Fruit fly (Drosophila melanogaster) whole organism, embryonic: ENCODE results near the gene Ac3.
A peak's percentile ranks its signal among the peaks of the same experiment; 100 is the strongest.

Experiments
- Atf6 ChIP-seq: fragments of 200-800 bp; sonication (Bioruptor generic); IDR thresholded peaks from 2 replicates; pipeline ENCODE4 v1.3.6; 2022; ENCODE audit warnings: missing biosample characterization, missing genetic modification characterization
- Awh ChIP-seq: fragments of 200-800 bp; sonication (Bioruptor generic); IDR thresholded peaks from 2 replicates; pipeline ENCODE4, ENCODE4 v1.3.6; 2022; ENCODE audit warnings: missing biosample characterization, missing genetic modification characterization
- Bteb2 ChIP-seq: fragments of 200-800 bp; sonication (Bioruptor generic); optimal IDR thresholded peaks from 2 replicates; lab custom pipeline; 2016; ENCODE audit warnings: missing biosample characterization, missing genetic modification characterization
- CG10267 ChIP-seq: fragments of 200-800 bp; sonication (Bioruptor generic); optimal IDR thresholded peaks from 2 replicates; lab custom pipeline; 2018; ENCODE audit warnings: missing biosample characterization, mild to moderate bottlenecking, missing genetic modification characterization, moderate library complexity
- CG10979 ChIP-seq: fragments of 200-800 bp; sonication (Bioruptor generic); optimal IDR thresholded peaks from 2 replicates; lab custom pipeline; 2018; ENCODE audit warnings: missing biosample characterization, mild to moderate bottlenecking, missing genetic modification characterization, moderate library complexity
- CG1233 ChIP-seq: fragments of 200-800 bp; sonication (Bioruptor generic); optimal IDR thresholded peaks from 4 replicates; lab custom pipeline; 2018; ENCODE audit warnings: missing biosample characterization, mild to moderate bottlenecking, missing genetic modification characterization
- CG12659 ChIP-seq: fragments of 200-800 bp; sonication (Bioruptor generic); optimal IDR thresholded peaks from 3 replicates; lab custom pipeline; 2017; ENCODE audit warnings: mild to moderate bottlenecking, missing biosample characterization, missing genetic modification reagents, missing genetic modification characterization
- CG13624 ChIP-seq: fragments of 200-800 bp; sonication (Bioruptor generic); optimal IDR thresholded peaks from 2 replicates; lab custom pipeline; 2016; ENCODE audit warnings: missing biosample characterization, missing genetic modification characterization
- CG15011 ChIP-seq: fragments of 200-800 bp; sonication (Bioruptor generic); optimal IDR thresholded peaks from 3 replicates; lab custom pipeline; 2018; ENCODE audit warnings: missing biosample characterization, mild to moderate bottlenecking, missing genetic modification characterization
- CG1529 ChIP-seq: fragments of 200-800 bp; sonication (Bioruptor generic); optimal IDR thresholded peaks from 3 replicates; lab custom pipeline; 2018; ENCODE audit warnings: missing biosample characterization, missing genetic modification characterization
- CG15514 ChIP-seq: fragments of 200-800 bp; sonication (Bioruptor generic); optimal IDR thresholded peaks from 3 replicates; lab custom pipeline; 2017; ENCODE audit warnings: missing biosample characterization, missing genetic modification characterization, mild to moderate bottlenecking, moderate library complexity, missing genetic modification reagents
- CG16779 ChIP-seq: fragments of 200-800 bp; sonication (Bioruptor generic); IDR thresholded peaks from 2 replicates; pipeline ENCODE4 v1.3.6; 2022; ENCODE audit warnings: missing biosample characterization, missing genetic modification characterization
- CG16815 ChIP-seq: fragments of 200-800 bp; sonication (Bioruptor generic); optimal IDR thresholded peaks from 3 replicates; lab custom pipeline; 2017; ENCODE audit warnings: missing biosample characterization, mild to moderate bottlenecking, missing genetic modification characterization
- CG17829 ChIP-seq: fragments of 200-800 bp; optimal IDR thresholded peaks from 2 replicates; lab custom pipeline; 2019; ENCODE audit warnings: missing biosample characterization, mild to moderate bottlenecking, missing genetic modification characterization, moderate library complexity
- CG33213 ChIP-seq: fragments of 200-800 bp; sonication (Bioruptor generic); optimal IDR thresholded peaks from 3 replicates; lab custom pipeline; 2016; ENCODE audit warnings: missing biosample characterization, missing genetic modification characterization
- CG34224 ChIP-seq: fragments of 200-800 bp; sonication (Bioruptor generic); IDR thresholded peaks from 3 replicates; pipeline ENCODE4 v1.3.6; 2022; ENCODE audit warnings: missing biosample characterization, missing genetic modification characterization; ENCODE audit not compliant: partially characterized antibody
- CG3726 ChIP-seq: fragments of 200-800 bp; sonication (Bioruptor generic); IDR thresholded peaks from 3 replicates; pipeline ENCODE4, ENCODE4 v1.3.6; 2022; ENCODE audit warnings: missing biosample characterization, missing genetic modification characterization
- CG4328 ChIP-seq: fragments of 200-800 bp; sonication (Bioruptor generic); optimal IDR thresholded peaks from 3 replicates; lab custom pipeline; 2017; ENCODE audit warnings: missing biosample characterization, missing genetic modification reagents, missing genetic modification characterization
- CG5180 ChIP-seq: fragments of 200-800 bp; sonication (Bioruptor generic); optimal IDR thresholded peaks from 3 replicates; lab custom pipeline; 2017; ENCODE audit warnings: missing biosample characterization, missing genetic modification characterization, mild to moderate bottlenecking, moderate library complexity, missing genetic modification reagents
- CG6254 ChIP-seq: fragments of 200-800 bp; sonication (Bioruptor generic); optimal IDR thresholded peaks from 3 replicates; lab custom pipeline; 2017; ENCODE audit warnings: mild to moderate bottlenecking, missing biosample characterization, missing genetic modification reagents, missing genetic modification characterization
- CG6272 ChIP-seq: fragments of 200-800 bp; sonication (Bioruptor generic); IDR thresholded peaks from 2 replicates; pipeline ENCODE4 v1.3.6; 2022; ENCODE audit warnings: missing biosample characterization, missing genetic modification characterization
- CG6654 ChIP-seq: fragments of 200-800 bp; sonication (Bioruptor generic); optimal IDR thresholded peaks from 2 replicates; lab custom pipeline; 2017; ENCODE audit warnings: missing biosample characterization, mild to moderate bottlenecking, missing genetic modification characterization
- CG7786 ChIP-seq: fragments of 200-800 bp; sonication (Bioruptor generic); optimal IDR thresholded peaks from 2 replicates; lab custom pipeline; 2016; ENCODE audit warnings: missing biosample characterization, missing genetic modification characterization
- CG8388 ChIP-seq: fragments of 200-800 bp; sonication (Bioruptor generic); optimal IDR thresholded peaks from 2 replicates; lab custom pipeline; 2019; ENCODE audit warnings: missing biosample characterization, mild to moderate bottlenecking, missing genetic modification characterization, moderate library complexity
- CG9437 ChIP-seq: fragments of 200-800 bp; sonication (Bioruptor generic); optimal IDR thresholded peaks from 2 replicates; lab custom pipeline; 2018; ENCODE audit warnings: missing biosample characterization, mild to moderate bottlenecking, missing genetic modification characterization
- CG9727 ChIP-seq: fragments of 200-800 bp; sonication (Bioruptor generic); optimal IDR thresholded peaks from 3 replicates; lab custom pipeline; 2017; ENCODE audit warnings: missing biosample characterization, mild to moderate bottlenecking, missing genetic modification characterization
- CG9817 ChIP-seq: fragments of 200-800 bp; sonication (Bioruptor generic); optimal IDR thresholded peaks from 2 replicates; lab custom pipeline; 2018; ENCODE audit warnings: missing biosample characterization, mild to moderate bottlenecking, missing genetic modification characterization, moderate library complexity
- CkIIα-i1 ChIP-seq: fragments of 200-800 bp; sonication (Bioruptor generic); IDR thresholded peaks from 2 replicates; pipeline ENCODE4 v1.3.6; 2022; ENCODE audit warnings: missing biosample characterization, missing genetic modification characterization
- CoRest ChIP-seq: fragments of 200-800 bp; sonication (Bioruptor generic); optimal IDR thresholded peaks from 3 replicates; lab custom pipeline; 2018; ENCODE audit warnings: missing biosample characterization, mild to moderate bottlenecking, missing genetic modification characterization, moderate library complexity
- D19A ChIP-seq: fragments of 200-800 bp; optimal IDR thresholded peaks from 3 replicates; lab custom pipeline; 2019; ENCODE audit warnings: missing biosample characterization, mild to moderate bottlenecking, missing genetic modification characterization, moderate library complexity
- Dfd ChIP-seq, 2 experiments: fragments of >200 bp; optimal IDR thresholded peaks; 2 replicates each; lab custom pipeline; 2017; ENCODE audit warnings: missing biosample characterization in 2 of 2, missing genetic modification characterization in 2 of 2
- Doc3 ChIP-seq: fragments of 200-800 bp; sonication (Bioruptor generic); IDR thresholded peaks from 3 replicates; pipeline ENCODE4 v1.3.6; 2022; ENCODE audit warnings: missing biosample characterization, missing genetic modification characterization; ENCODE audit not compliant: partially characterized antibody
- H15 ChIP-seq: fragments of 200-800 bp; sonication (Bioruptor generic); IDR thresholded peaks from 3 replicates; pipeline ENCODE4 v1.3.6; 2022; ENCODE audit warnings: missing biosample characterization, missing genetic modification characterization
- HHEX ChIP-seq: fragments of 200-800 bp; sonication (Bioruptor generic); optimal IDR thresholded peaks from 3 replicates; lab custom pipeline; 2017; ENCODE audit warnings: missing biosample characterization, mild to moderate bottlenecking, missing genetic modification characterization, missing genetic modification reagents
- Hand ChIP-seq: fragments of 200-800 bp; sonication (Bioruptor generic); optimal IDR thresholded peaks from 2 replicates; lab custom pipeline; 2017; ENCODE audit warnings: mild to moderate bottlenecking, missing biosample characterization, missing genetic modification reagents, missing genetic modification characterization
- Jarid2 ChIP-seq: fragments of 200-800 bp; sonication (Bioruptor generic); optimal IDR thresholded peaks from 3 replicates; lab custom pipeline; 2017; ENCODE audit warnings: mild to moderate bottlenecking, missing biosample characterization, missing genetic modification reagents, missing genetic modification characterization
- PHDP ChIP-seq: fragments of 200-800 bp; sonication (Bioruptor generic); optimal IDR thresholded peaks from 3 replicates; lab custom pipeline; 2018; ENCODE audit warnings: missing biosample characterization, mild to moderate bottlenecking, missing genetic modification characterization, moderate library complexity
- cato ChIP-seq: fragments of 200-800 bp; sonication (Bioruptor generic); optimal IDR thresholded peaks from 2 replicates; lab custom pipeline; 2016; ENCODE audit warnings: missing biosample characterization, missing genetic modification characterization, borderline replicate concordance
- corto ChIP-seq: fragments of 200-800 bp; sonication (Bioruptor generic); optimal IDR thresholded peaks from 2 replicates; lab custom pipeline; 2016; ENCODE audit warnings: missing biosample characterization, mild to moderate bottlenecking, missing genetic modification characterization, moderate library complexity
- crol ChIP-seq: fragments of 200-800 bp; sonication (Bioruptor generic); IDR thresholded peaks from 2 replicates; pipeline ENCODE4 v1.3.6; 2022; ENCODE audit warnings: missing biosample characterization, missing genetic modification characterization
- gsb-n ChIP-seq: fragments of 200-800 bp; sonication (Bioruptor generic); optimal IDR thresholded peaks from 3 replicates; lab custom pipeline; 2018; ENCODE audit warnings: missing biosample characterization, mild to moderate bottlenecking, missing genetic modification characterization
- ham ChIP-seq: fragments of 200-800 bp; sonication (Bioruptor generic); IDR thresholded peaks from 2 replicates; pipeline ENCODE4 v1.3.6; 2022; ENCODE audit warnings: missing biosample characterization, missing genetic modification characterization
- ken ChIP-seq: fragments of 200-800 bp; sonication (Bioruptor generic); IDR thresholded peaks from 3 replicates; pipeline ENCODE4 v1.3.6; 2022; ENCODE audit warnings: missing biosample characterization, missing genetic modification characterization
- knrl ChIP-seq: fragments of 200-800 bp; sonication (Bioruptor generic); IDR thresholded peaks from 3 replicates; pipeline ENCODE4 v1.3.6; 2022; ENCODE audit warnings: missing biosample characterization, missing genetic modification characterization; ENCODE audit not compliant: partially characterized antibody
- otp ChIP-seq: fragments of 200-800 bp; sonication (Bioruptor generic); IDR thresholded peaks from 3 replicates; pipeline ENCODE4, ENCODE4 v1.3.6; 2022; ENCODE audit warnings: missing biosample characterization, missing genetic modification characterization
- salm ChIP-seq: fragments of 200-800 bp; sonication (Bioruptor generic); optimal IDR thresholded peaks from 2 replicates; lab custom pipeline; 2018; ENCODE audit warnings: missing biosample characterization, mild to moderate bottlenecking, missing genetic modification characterization
- schlank ChIP-seq: fragments of 200-800 bp; sonication (Bioruptor generic); optimal IDR thresholded peaks from 2 replicates; lab custom pipeline; 2018; ENCODE audit warnings: missing biosample characterization, mild to moderate bottlenecking, missing genetic modification characterization
- sim ChIP-seq: fragments of 200-800 bp; sonication (Bioruptor generic); IDR thresholded peaks from 2 replicates; pipeline ENCODE4 v1.3.6; 2022; ENCODE audit warnings: missing biosample characterization, missing genetic modification characterization
- sob ChIP-seq: fragments of 200-800 bp; sonication (Bioruptor generic); IDR thresholded peaks from 2 replicates; pipeline ENCODE4 v1.3.6; 2022; ENCODE audit warnings: missing biosample characterization, missing genetic modification characterization
- tgo ChIP-seq: fragments of 200-800 bp; sonication (Bioruptor generic); IDR thresholded peaks from 3 replicates; pipeline ENCODE4 v1.3.6; 2022; ENCODE audit warnings: missing biosample characterization, missing genetic modification characterization

Ac3 gene

DNA sequence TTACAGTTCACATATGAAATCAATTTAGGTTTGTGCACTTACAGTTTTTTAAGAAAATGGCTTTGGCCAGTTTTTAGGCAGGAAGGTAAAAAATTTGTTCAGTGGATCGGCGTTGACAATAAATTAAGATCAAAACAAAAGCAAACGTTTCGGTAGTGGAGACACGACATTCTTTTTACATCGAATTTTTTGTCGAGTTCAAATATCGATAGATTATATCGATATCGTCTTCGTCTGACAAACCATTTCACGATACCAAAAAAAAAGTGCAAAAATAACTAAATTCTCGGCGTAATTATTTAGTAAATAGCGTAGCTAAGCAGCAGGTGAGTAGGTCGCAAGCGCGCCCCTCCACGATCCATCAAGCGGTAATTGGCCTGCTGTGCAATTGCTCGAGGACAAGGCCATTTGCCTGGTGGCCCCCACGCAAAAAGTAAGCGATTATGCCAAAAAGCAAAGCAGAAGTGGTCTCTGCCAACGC is 26.2 kb downstream of the Ac3 start, which contains the start of gene Cul2 (continued):
- no peak for TF ChIP-seq CkIIα-i1 (GFP tag; lab: Robert Waterston, UW)
- no peak for TF ChIP-seq CG15514 (GFP tag; lab: Kevin White, UChicago)
- TF ChIP-seq otp (GFP tag; lab: Robert Waterston, UW) = no peak
- TF ChIP-seq D19A (tag; lab: Kevin White, UChicago) = peak; percentile 28
- peak; percentile 72 for TF ChIP-seq CG12659
- 0 out of 2 replicates have a peak, but pooled peaks have one; percentile 28 for TF ChIP-seq sob (GFP tag; lab: Robert Waterston, UW)
- no peak for TF ChIP-seq CG9817 (tag; lab: Kevin White, UChicago)
- no peak for TF ChIP-seq CG3726 (GFP tag; lab: Robert Waterston, UW)
- TF ChIP-seq CG16815 (GFP tag; lab: Kevin White, UChicago) = no peak
- TF ChIP-seq CG33213 (GFP tag; lab: Kevin White, UChicago) = peak; percentile 77
- TF ChIP-seq CG1233 (GFP tag; lab: Kevin White, UChicago) = no peak
- no peak for TF ChIP-seq Hand (GFP tag; lab: Kevin White, UChicago)
- TF ChIP-seq salm (tag; lab: Kevin White, UChicago) = no peak
- TF ChIP-seq CG4328 (GFP tag; lab: Kevin White, UChicago) = no peak
- TF ChIP-seq CG7786 = peak; percentile 39
- TF ChIP-seq Atf6 (GFP tag; lab: Robert Waterston, UW) = no peak
- no peak for TF ChIP-seq CG9437 (GFP tag; lab: Kevin White, UChicago)
- peak; percentile 42 for TF ChIP-seq CG17829 (tag; lab: Kevin White, UChicago)
- peak; percentile 57 for TF ChIP-seq CG10267 (tag; lab: Kevin White, UChicago)
- TF ChIP-seq Jarid2 (GFP tag; lab: Kevin White, UChicago) = no peak
- TF ChIP-seq CG13624 (GFP tag; lab: Kevin White, UChicago) = peak; percentile 44
- peak; percentile 11 for TF ChIP-seq cato
- TF ChIP-seq CG8388 (GFP tag; lab: Kevin White, UChicago) = no peak
- TF ChIP-seq gsb-n = no peak
- TF ChIP-seq knrl (GFP tag; lab: Robert Waterston, UW) = peak; percentile 88; the same call in 2 of the 3 replicates
- TF ChIP-seq corto (GFP tag; lab: Kevin White, UChicago) = no peak
- TF ChIP-seq ken = no peak
- no peak for TF ChIP-seq PHDP (tag; lab: Kevin White, UChicago)
- TF ChIP-seq CG1529 = no peak
- TF ChIP-seq CG6654 (GFP tag; lab: Kevin White, UChicago) = no peak
- no peak for TF ChIP-seq HHEX (GFP tag; lab: Kevin White, UChicago)
- no peak for TF ChIP-seq CG16779 (GFP tag; lab: Robert Waterston, UW)
- TF ChIP-seq ham (GFP tag; lab: Robert Waterston, UW) = no peak
- TF ChIP-seq Dfd (GFP tag; optimal IDR thresholded peaks at IDR 0.05; lab: Kevin White, UChicago) = no peak
- TF ChIP-seq CoRest (tag; lab: Kevin White, UChicago) = peak; percentile 62
- TF ChIP-seq sim (GFP tag; lab: Robert Waterston, UW) = no peak
- TF ChIP-seq Bteb2 (GFP tag; lab: Kevin White, UChicago) = no peak
- no peak for TF ChIP-seq CG6254
- TF ChIP-seq Awh = no peak
- no peak for TF ChIP-seq CG9727 (GFP tag; lab: Kevin White, UChicago)
- TF ChIP-seq CG34224 (GFP tag; lab: Robert Waterston, UW) = peak; percentile 76
- no peak for TF ChIP-seq CG15011 (GFP tag; lab: Kevin White, UChicago)
- no peak for TF ChIP-seq CG5180 (GFP tag; lab: Kevin White, UChicago)
- TF ChIP-seq CG10979 (tag; lab: Kevin White, UChicago) = no peak
- peak; percentile 72 for TF ChIP-seq Doc3 (GFP tag; lab: Robert Waterston, UW)
- no peak for TF ChIP-seq crol (GFP tag; lab: Robert Waterston, UW)
- no peak for TF ChIP-seq CG6272 (GFP tag; lab: Robert Waterston, UW)
- TF ChIP-seq schlank = no peak
- TF ChIP-seq tgo (GFP tag; lab: Robert Waterston, UW) = no peak
- TF ChIP-seq H15 (GFP tag; lab: Robert Waterston, UW) = no peak
